Worm (Caenorhabditis elegans) whole organism, L3 larva: ENCODE data around the gene F38E1.6.

ENCODE experiments used
- R02D3.7 ChIP-seq: fragments of 150-350 bp; optimal IDR thresholded peaks from 2 replicates; lab custom pipeline; 2014; ENCODE audit warnings: missing biosample characterization, missing genetic modification characterization
- ZK546.5 ChIP-seq: sonication (generic microtip); optimal IDR thresholded peaks from 2 replicates; lab custom pipeline; 2017; ENCODE audit warnings: missing biosample characterization, missing genetic modification characterization
- ama-1 ChIP-seq: fragments of 150-350 bp; optimal IDR thresholded peaks from 2 replicates; lab custom pipeline; 2018
- ceh-28 ChIP-seq: fragments of 150-350 bp; optimal IDR thresholded peaks from 2 replicates; lab custom pipeline; 2014; ENCODE audit warnings: missing biosample characterization, missing genetic modification reagents, missing genetic modification characterization
- ceh-82 ChIP-seq: fragments of 150-350 bp; optimal IDR thresholded peaks from 2 replicates; lab custom pipeline; 2014; ENCODE audit warnings: missing biosample characterization, missing genetic modification characterization
- egl-27 ChIP-seq: sonication (generic microtip); optimal IDR thresholded peaks from 4 replicates; lab custom pipeline; 2017; ENCODE audit warnings: missing biosample characterization, missing genetic modification reagents, missing genetic modification characterization
- elt-2 ChIP-seq: sonication (generic microtip); optimal IDR thresholded peaks from 2 replicates; lab custom pipeline; 2016; ENCODE audit warnings: missing genetic modification reagents, mild to moderate bottlenecking, missing genetic modification characterization, missing compliant biosample characterization
- elt-3 ChIP-seq, 3 experiments: fragments of 150-350 bp in 1 of 3; sonication (generic microtip) in 2 of 3; optimal IDR thresholded peaks; 2 replicates in 2 of 3; 4 replicates in 1 of 3; lab custom pipeline; 2014 to 2017; ENCODE audit warnings: missing biosample characterization in 3 of 3, missing genetic modification characterization in 3 of 3
- eor-1 ChIP-seq, 2 experiments: fragments of 150-350 bp; optimal IDR thresholded peaks; 2 replicates each; lab custom pipeline; 2014 to 2018; ENCODE audit warnings: missing biosample characterization in 2 of 2, missing genetic modification characterization in 2 of 2
- fkh-10 ChIP-seq: sonication (generic microtip); optimal IDR thresholded peaks from 2 replicates; lab custom pipeline; 2017; ENCODE audit warnings: missing biosample characterization, missing genetic modification reagents, missing genetic modification characterization
- fkh-2 ChIP-seq: fragments of 150-350 bp; optimal IDR thresholded peaks from 2 replicates; lab custom pipeline; 2014; ENCODE audit warnings: missing biosample characterization, missing genetic modification reagents, missing genetic modification characterization
- fos-1 ChIP-seq: fragments of 150-350 bp; optimal IDR thresholded peaks from 2 replicates; lab custom pipeline; 2014; ENCODE audit warnings: missing biosample characterization, missing genetic modification characterization
- hmg-11 ChIP-seq: sonication (generic microtip); optimal IDR thresholded peaks from 2 replicates; lab custom pipeline; 2016; ENCODE audit warnings: missing genetic modification characterization, missing compliant biosample characterization
- jun-1 ChIP-seq: fragments of 150-350 bp; optimal IDR thresholded peaks from 2 replicates; lab custom pipeline; 2014; ENCODE audit warnings: missing biosample characterization, missing genetic modification reagents, missing genetic modification characterization
- lin-15B ChIP-seq: fragments of 150-350 bp; optimal IDR thresholded peaks from 2 replicates; lab custom pipeline; 2014; ENCODE audit warnings: missing biosample characterization, missing genetic modification characterization
- lsy-12 ChIP-seq: sonication (generic microtip); optimal IDR thresholded peaks from 2 replicates; lab custom pipeline; 2016; ENCODE audit warnings: mild to moderate bottlenecking, missing genetic modification characterization, missing compliant biosample characterization
- mml-1 ChIP-seq: fragments of 150-350 bp; sonication (generic microtip); optimal IDR thresholded peaks from 3 replicates; lab custom pipeline; 2014; ENCODE audit warnings: missing biosample characterization, missing genetic modification characterization
- nfya-1 ChIP-seq: sonication (generic microtip); optimal IDR thresholded peaks from 2 replicates; lab custom pipeline; 2017; ENCODE audit warnings: missing genetic modification characterization, mild to moderate bottlenecking, missing compliant biosample characterization, antibody characterized with exemption, moderate library complexity; ENCODE audit not compliant: insufficient read depth
- nhr-12 ChIP-seq: fragments of 150-350 bp; optimal IDR thresholded peaks from 2 replicates; lab custom pipeline; 2014; ENCODE audit warnings: missing biosample characterization, missing genetic modification characterization
- nhr-23 ChIP-seq: fragments of 150-350 bp; optimal IDR thresholded peaks from 2 replicates; lab custom pipeline; 2014; ENCODE audit warnings: missing biosample characterization, missing genetic modification reagents, missing genetic modification characterization
- nhr-25 ChIP-seq: sonication (generic microtip); optimal IDR thresholded peaks from 2 replicates; lab custom pipeline; 2017; ENCODE audit warnings: missing biosample characterization, missing genetic modification characterization
- nhr-28 ChIP-seq: fragments of 150-350 bp; optimal IDR thresholded peaks from 2 replicates; lab custom pipeline; 2014; ENCODE audit warnings: missing biosample characterization, missing genetic modification characterization
- nhr-43 ChIP-seq: sonication (generic microtip); optimal IDR thresholded peaks from 2 replicates; lab custom pipeline; 2016; ENCODE audit warnings: mild to moderate bottlenecking, missing genetic modification characterization, missing compliant biosample characterization; ENCODE audit not compliant: poor library complexity, severe bottlenecking
- nhr-76 ChIP-seq: fragments of 150-350 bp; sonication (generic microtip); optimal IDR thresholded peaks from 5 replicates; lab custom pipeline; 2014; ENCODE audit warnings: missing biosample characterization, missing genetic modification characterization
- nhr-77 ChIP-seq: fragments of 150-350 bp; optimal IDR thresholded peaks from 2 replicates; lab custom pipeline; 2014; ENCODE audit warnings: missing biosample characterization, missing genetic modification characterization
- pha-4 ChIP-seq: fragments of 150-350 bp; optimal IDR thresholded peaks from 2 replicates; lab custom pipeline; 2014; ENCODE audit warnings: missing biosample characterization, missing genetic modification reagents, missing genetic modification characterization
- pqm-1 ChIP-seq: fragments of 150-350 bp; optimal IDR thresholded peaks from 2 replicates; lab custom pipeline; 2017; ENCODE audit warnings: missing biosample characterization, missing genetic modification characterization, inconsistent platforms
- sea-2 ChIP-seq: fragments of 150-350 bp; sonication (generic microtip); optimal IDR thresholded peaks from 4 replicates; lab custom pipeline; 2014; ENCODE audit warnings: missing biosample characterization, missing genetic modification reagents, missing genetic modification characterization
- tbx-2 ChIP-seq: sonication (generic microtip); optimal IDR thresholded peaks from 2 replicates; lab custom pipeline; 2016; ENCODE audit warnings: mild to moderate bottlenecking, missing genetic modification characterization, missing compliant biosample characterization
- unc-39 ChIP-seq: sonication (generic microtip); optimal IDR thresholded peaks from 4 replicates; lab custom pipeline; 2017; ENCODE audit warnings: missing biosample characterization, missing genetic modification characterization
- unc-62 ChIP-seq: fragments of 150-350 bp; sonication (generic microtip); optimal IDR thresholded peaks from 4 replicates; lab custom pipeline; 2014; ENCODE audit warnings: missing biosample characterization, missing genetic modification reagents, missing genetic modification characterization
- zag-1 ChIP-seq: fragments of 150-350 bp; optimal IDR thresholded peaks from 2 replicates; lab custom pipeline; 2014; ENCODE audit warnings: missing biosample characterization, missing genetic modification characterization
- ztf-4 ChIP-seq: fragments of 150-350 bp; optimal IDR thresholded peaks from 2 replicates; lab custom pipeline; 2014; ENCODE audit warnings: missing biosample characterization, missing genetic modification characterization

The F38E1.6 gene

DNA sequence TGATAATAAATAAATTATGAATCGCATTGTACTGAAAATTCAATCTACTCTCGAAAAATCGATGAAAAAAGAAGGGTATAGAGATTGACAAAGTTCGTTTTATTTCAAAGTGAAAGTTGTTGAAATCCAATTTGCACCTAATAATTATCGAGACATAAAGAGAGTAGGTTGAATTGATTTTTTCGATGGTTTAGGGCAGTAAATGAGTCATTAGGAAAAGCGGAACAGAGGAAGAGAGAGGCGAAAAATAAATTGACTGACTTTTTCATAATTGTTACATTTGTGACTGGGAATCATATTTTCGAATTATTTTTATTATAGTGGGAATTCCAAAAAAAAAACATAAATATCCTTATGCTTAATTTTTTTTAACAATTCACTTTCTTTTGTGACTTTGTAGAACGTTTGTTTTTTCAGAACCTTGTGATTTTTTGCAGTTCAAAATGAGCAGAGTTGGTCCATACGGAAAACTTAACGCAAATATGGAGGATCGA is 34.5 kb downstream of the F38E1.6 start, which contains the start of the genes pho-6 and F52E1.3:
Gene pho-6, minus strand, starts transcription at position 101 of the 494 bp plus-strand sequence.
Gene F52E1.3, plus strand, starts transcription at position 444 of the 494 bp plus-strand sequence.
- TF ChIP-seq ama-1 (lab: Kevin White, UChicago) (no peak), nhr-76 (no peak), pqm-1 (tag; lab: Kevin White, UChicago) (no peak), mml-1 (tag; lab: Kevin White, UChicago) (no peak), egl-27 (no peak), nhr-77 (tag; lab: Kevin White, UChicago) (no peak), zag-1 (tag; lab: Kevin White, UChicago) (no peak), fkh-10 (GFP tag; lab: Kevin White, UChicago) (no peak), nfya-1 (tag; lab: Kevin White, UChicago) (no peak)
- TF ChIP-seq, all 47 proteins: peak for 0

DNA sequence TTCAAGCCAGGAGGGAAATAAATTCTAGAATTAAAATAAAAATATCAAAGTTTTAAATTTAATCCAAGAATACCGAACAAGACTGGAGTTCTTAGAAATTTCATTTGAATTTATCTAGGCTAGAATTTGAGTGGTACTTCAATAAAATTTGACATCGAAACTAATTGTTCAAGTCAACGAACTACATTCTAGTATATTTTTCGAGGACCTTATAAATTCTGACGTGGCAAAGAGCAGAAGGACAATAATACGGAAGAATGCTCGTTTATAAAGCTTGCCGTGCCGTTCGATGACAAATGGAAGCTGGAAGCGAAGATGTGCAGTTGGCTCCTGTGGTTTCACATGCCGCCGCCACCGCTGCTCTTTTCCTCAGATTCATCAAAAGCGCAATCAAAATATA is 40.9 kb downstream of the F38E1.6 start:
- no peak for TF ChIP-seq fkh-2 (tag; lab: Kevin White, UChicago)
- TF ChIP-seq lin-15B (tag; lab: Kevin White, UChicago), result no peak
- TF ChIP-seq nhr-43 (tag; lab: Kevin White, UChicago), result no peak
- TF ChIP-seq unc-62 (GFP tag; lab: Kevin White, UChicago), result no peak
- TF ChIP-seq fkh-10 (GFP tag; lab: Kevin White, UChicago), result no peak
- no peak for TF ChIP-seq eor-1 (tag; optimal IDR thresholded peaks at IDR 0.05; lab: Kevin White, UChicago)
- no peak for TF ChIP-seq tbx-2 (tag; lab: Kevin White, UChicago)
- no peak for TF ChIP-seq ama-1 (lab: Kevin White, UChicago)
- no peak for TF ChIP-seq ztf-4 (tag; lab: Kevin White, UChicago)
- no peak for TF ChIP-seq nhr-76
- no peak for TF ChIP-seq ZK546.5 (tag; lab: Kevin White, UChicago)
- TF ChIP-seq R02D3.7 (tag; lab: Kevin White, UChicago), result no peak
- TF ChIP-seq ceh-82 (tag; lab: Kevin White, UChicago), result no peak
- TF ChIP-seq unc-39, result no peak
- no peak for TF ChIP-seq nhr-12

DNA sequence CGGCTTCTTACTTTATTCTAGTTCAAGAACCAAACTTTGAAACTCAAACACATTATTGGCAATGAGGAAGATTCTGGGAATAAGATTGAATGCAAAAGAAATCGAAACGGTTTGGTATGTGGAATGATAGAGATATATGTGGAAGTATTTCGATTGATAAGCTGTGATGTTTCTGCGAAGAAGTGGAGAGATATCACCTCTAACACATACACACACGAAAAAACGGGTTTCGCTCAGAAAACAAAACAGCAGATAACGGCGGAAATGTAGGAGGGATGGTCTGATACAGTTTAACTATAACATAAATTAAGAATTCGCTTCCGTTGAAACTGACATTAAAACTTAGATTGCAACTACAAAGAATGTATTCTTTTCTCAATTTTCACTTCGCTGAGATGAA is 41.4 kb downstream of the F38E1.6 start:
- no peak for TF ChIP-seq unc-62 (GFP tag; lab: Kevin White, UChicago)
- no peak for TF ChIP-seq mml-1 (tag; lab: Kevin White, UChicago)
- no peak for TF ChIP-seq elt-2
- TF ChIP-seq fkh-10 (GFP tag; lab: Kevin White, UChicago), result no peak
- no peak for TF ChIP-seq nhr-23 (tag; lab: Kevin White, UChicago)
- TF ChIP-seq elt-3 (tag; optimal IDR thresholded peaks at IDR 0.05; lab: Kevin White, UChicago), result peak in 1 of 3 experiments; percentile 69
- TF ChIP-seq nhr-76, result no peak

DNA sequence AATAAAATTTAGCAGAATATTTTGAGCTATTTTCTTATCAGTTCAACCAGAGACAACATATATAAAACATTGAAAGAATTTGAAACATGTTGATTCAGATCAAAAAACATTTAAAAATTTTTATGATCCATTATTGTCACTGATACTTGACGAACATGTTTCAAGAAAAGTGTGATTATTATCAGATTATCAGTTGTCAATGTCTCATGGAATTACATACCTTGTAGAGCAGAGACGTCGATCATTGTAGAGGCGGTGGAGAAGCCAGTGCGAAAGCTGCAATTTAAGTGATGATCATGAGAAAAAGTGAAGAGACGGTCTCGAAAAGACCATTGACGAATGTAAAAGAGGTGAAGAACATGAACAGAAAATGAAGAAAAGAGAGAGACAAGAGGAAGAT is 42.5 kb downstream of the F38E1.6 start, which contains the start of gene F52E1.9:
Gene F52E1.9, minus strand, starts transcription at position 278 of the 400 bp plus-strand sequence.
- TF ChIP-seq lsy-12 (tag; lab: Kevin White, UChicago) (no peak), nhr-28 (tag; lab: Kevin White, UChicago) (no peak), pqm-1 (tag; lab: Kevin White, UChicago) (peak; percentile 44), elt-2 (peak; percentile 93), fos-1 (tag; lab: Kevin White, UChicago) (no peak)

DNA sequence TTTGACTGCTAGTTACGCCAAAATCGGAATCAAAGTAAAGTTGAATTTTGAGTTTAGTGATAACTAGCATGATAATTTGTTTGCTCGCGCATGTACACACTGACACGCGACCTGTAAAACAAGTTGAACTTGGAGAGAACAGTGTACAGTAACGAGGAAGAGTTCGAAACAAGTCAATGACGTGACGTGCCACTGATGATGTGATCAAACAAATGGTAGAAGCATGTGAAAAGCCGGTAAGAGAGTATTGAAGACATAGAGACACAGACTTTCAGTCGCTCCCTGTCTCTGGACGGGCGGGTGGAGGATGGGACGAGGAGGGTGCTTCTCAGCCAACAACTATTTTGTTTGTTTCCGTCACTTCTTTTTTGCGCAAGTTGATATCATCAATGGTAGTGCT is 43.3 kb downstream of the F38E1.6 start:
- TF ChIP-seq elt-2, result peak; percentile 62
- peak; percentile 32 for TF ChIP-seq hmg-11 (tag; lab: Kevin White, UChicago)
- TF ChIP-seq ceh-28 (tag; lab: Kevin White, UChicago), result no peak
- TF ChIP-seq jun-1, result peak; percentile 11
- TF ChIP-seq zag-1 (tag; lab: Kevin White, UChicago), result no peak
- TF ChIP-seq pha-4 (tag; lab: Kevin White, UChicago), result peak; percentile 35
- no peak for TF ChIP-seq sea-2
- peak; percentile 42 for TF ChIP-seq nhr-25 (tag; lab: Kevin White, UChicago)
- peak; percentile 54 for TF ChIP-seq pqm-1 (tag; lab: Kevin White, UChicago)
- TF ChIP-seq, all 47 proteins: peak for 6
